Worm (Caenorhabditis elegans) whole organism, L1 larva: Measurements from ENCODE around the gene dmsr-16.

ENCODE experiments used
- Y116A8C.19 ChIP-seq: sonication (generic microtip); optimal IDR thresholded peaks from 2 replicates; lab custom pipeline; 2016; ENCODE audit warnings: missing compliant biosample characterization, missing genetic modification characterization, borderline replicate concordance
- ama-1 ChIP-seq: fragments of 150-350 bp; optimal IDR thresholded peaks from 2 replicates; lab custom pipeline; 2014
- blmp-1 ChIP-seq: fragments of 150-350 bp; optimal IDR thresholded peaks from 2 replicates; lab custom pipeline; 2014; ENCODE audit warnings: missing biosample characterization, missing genetic modification characterization
- isw-1 ChIP-seq: fragments of 200-800 bp; sonication (Bioruptor generic); IDR thresholded peaks from 2 replicates; pipeline ENCODE4 v1.3.6; 2022; ENCODE audit warnings: missing genetic modification characterization, missing compliant biosample characterization
- lsy-2 ChIP-seq, 2 experiments: fragments of 150-350 bp; optimal IDR thresholded peaks; 2 replicates each; lab custom pipeline; 2014; ENCODE audit warnings: missing biosample characterization in 2 of 2, missing genetic modification characterization in 2 of 2
- mdl-1 ChIP-seq, 2 experiments: fragments of 150-350 bp; optimal IDR thresholded peaks; 2 replicates each; lab custom pipeline; 2014 to 2017; ENCODE audit warnings: missing biosample characterization in 2 of 2, missing genetic modification characterization in 2 of 2, inconsistent platforms in 1 of 2
- mep-1 ChIP-seq: fragments of 150-350 bp; optimal IDR thresholded peaks from 2 replicates; lab custom pipeline; 2014; ENCODE audit warnings: missing biosample characterization, missing genetic modification characterization
- nhr-12 ChIP-seq: sonication (generic microtip); optimal IDR thresholded peaks from 2 replicates; lab custom pipeline; 2017; ENCODE audit warnings: missing biosample characterization, missing genetic modification characterization
- nhr-237 ChIP-seq: fragments of 150-350 bp; optimal IDR thresholded peaks from 2 replicates; lab custom pipeline; 2014; ENCODE audit warnings: missing biosample characterization, missing genetic modification characterization
- pag-3 ChIP-seq: sonication (generic microtip); optimal IDR thresholded peaks from 2 replicates; lab custom pipeline; 2017; ENCODE audit warnings: missing genetic modification characterization, mild to moderate bottlenecking, missing compliant biosample characterization, antibody characterized with exemption, borderline replicate concordance; ENCODE audit not compliant: insufficient read depth
- snpc-4 ChIP-seq: fragments of 150-350 bp; optimal IDR thresholded peaks from 2 replicates; lab custom pipeline; 2014; ENCODE audit warnings: missing biosample characterization, missing genetic modification characterization
- tbx-2 ChIP-seq: sonication (generic microtip); optimal IDR thresholded peaks from 2 replicates; lab custom pipeline; 2016; ENCODE audit warnings: missing genetic modification characterization, missing compliant biosample characterization
- unc-62 ChIP-seq: fragments of 150-350 bp; optimal IDR thresholded peaks from 2 replicates; lab custom pipeline; 2014; ENCODE audit warnings: missing biosample characterization, missing genetic modification reagents, missing genetic modification characterization

- no peak for TF ChIP-seq pag-3 (tag; lab: Kevin White, UChicago)
- no peak for TF ChIP-seq mep-1 (tag; lab: Kevin White, UChicago)
- TF ChIP-seq nhr-12, result no peak
- TF ChIP-seq nhr-237 (tag; lab: Kevin White, UChicago), result no peak
- TF ChIP-seq unc-62, result no peak
- TF ChIP-seq isw-1 (GFP tag; lab: Robert Waterston, UW), result no peak
- TF ChIP-seq mdl-1 (tag; optimal IDR thresholded peaks at IDR 0.05; lab: Kevin White, UChicago), result no peak
- no peak for TF ChIP-seq blmp-1 (tag; lab: Kevin White, UChicago)
- TF ChIP-seq lsy-2 (tag; optimal IDR thresholded peaks at IDR 0.05; lab: Kevin White, UChicago), result no peak
- no peak for TF ChIP-seq ama-1 (lab: Kevin White, UChicago)
- TF ChIP-seq tbx-2 (tag; lab: Kevin White, UChicago), result no peak
- no peak for TF ChIP-seq Y116A8C.19 (tag; lab: Kevin White, UChicago)
- no peak for TF ChIP-seq snpc-4
Measured at ce11 chrV:6783044-6783625, 25.7 kb downstream of the dmsr-16 start.
